Worm (Caenorhabditis elegans): Measurements from ENCODE around the gene lgx-1.
A peak's percentile ranks its signal among the peaks of the same experiment; 100 is the strongest.

lgx-1 gene

ce11 chrX:5475164-5475576 is 63.1 kb downstream of the lgx-1 start (continued):
- TF ChIP-seq B0019.2 (GFP tag; conservative IDR thresholded peaks at IDR 0.05): no peak
- 0 out of 2 replicates have a peak, but pooled peaks have one; percentile 24 for TF ChIP-seq pbrm-1 (GFP tag; IDR thresholded peaks at IDR 0.05)
